Worm (Caenorhabditis elegans) whole organism, young adult: ENCODE measurements around the gene nhr-231.

Source experiments
- B0035.1 ChIP-seq: sonication (generic microtip); optimal IDR thresholded peaks from 2 replicates; lab custom pipeline; 2016; ENCODE audit warnings: missing genetic modification characterization, mild to moderate bottlenecking, missing compliant biosample characterization, missing genotype, missing genetic modification reagents
- B0261.1 ChIP-seq: sonication (generic microtip); optimal IDR thresholded peaks from 2 replicates; lab custom pipeline; 2016; ENCODE audit warnings: mild to moderate bottlenecking, missing genetic modification characterization, moderate library complexity, missing compliant biosample characterization
- C06A6.2 ChIP-seq: fragments of 200-800 bp; sonication (Bioruptor generic); conservative IDR thresholded peaks from 2 replicates; pipeline ENCODE4 v1.3.6; 2022; ENCODE audit warnings: missing genetic modification characterization, missing compliant biosample characterization
- F10E7.11 ChIP-seq: sonication (generic microtip); optimal IDR thresholded peaks from 2 replicates; lab custom pipeline; 2017; ENCODE audit warnings: mild to moderate bottlenecking, missing genetic modification characterization, moderate library complexity, missing compliant biosample characterization
- F23B12.7 ChIP-seq: sonication (generic microtip); optimal IDR thresholded peaks from 2 replicates; lab custom pipeline; 2017; ENCODE audit warnings: missing genetic modification characterization, mild to moderate bottlenecking, missing compliant biosample characterization, antibody characterized with exemption, moderate library complexity; ENCODE audit not compliant: insufficient read depth
- F49E8.2 ChIP-seq: sonication (generic microtip); optimal IDR thresholded peaks from 3 replicates; lab custom pipeline; 2017; ENCODE audit warnings: missing genetic modification characterization, mild to moderate bottlenecking, missing compliant biosample characterization, antibody characterized with exemption, moderate library complexity; ENCODE audit not compliant: insufficient read depth
- K12H6.12 ChIP-seq: fragments of 200-800 bp; sonication (Bioruptor generic); optimal IDR thresholded peaks from 2 replicates; lab custom pipeline; 2018; ENCODE audit warnings: mild to moderate bottlenecking, missing genetic modification characterization, missing compliant biosample characterization
- Y53F4B.3 ChIP-seq: fragments of 200-800 bp; sonication (Bioruptor generic); IDR thresholded peaks from 2 replicates; pipeline ENCODE4 v1.3.6; 2022; ENCODE audit warnings: missing genetic modification reagents, missing genetic modification characterization, missing compliant biosample characterization
- akir-1 ChIP-seq: fragments of 200-800 bp; sonication (Bioruptor generic); optimal IDR thresholded peaks from 2 replicates; lab custom pipeline; 2018; ENCODE audit warnings: mild to moderate bottlenecking, missing genetic modification characterization, moderate library complexity, missing compliant biosample characterization
- ceh-100 ChIP-seq: fragments of 200-800 bp; sonication (Bioruptor generic); IDR thresholded peaks from 2 replicates; pipeline ENCODE4 v1.3.6; 2022; ENCODE audit warnings: missing genetic modification reagents, missing genetic modification characterization, missing compliant biosample characterization
- ceh-40 ChIP-seq: fragments of 200-800 bp; sonication (Bioruptor generic); IDR thresholded peaks from 2 replicates; pipeline ENCODE4 v1.3.6; 2022; ENCODE audit warnings: missing genetic modification characterization, missing compliant biosample characterization
- ceh-91 ChIP-seq: fragments of 200-800 bp; sonication (Bioruptor generic); IDR thresholded peaks from 2 replicates; pipeline ENCODE4 v1.3.6; 2022; ENCODE audit warnings: missing genetic modification reagents, missing genetic modification characterization, missing compliant biosample characterization
- chd-7 ChIP-seq: sonication (generic microtip); optimal IDR thresholded peaks from 2 replicates; lab custom pipeline; 2016; ENCODE audit warnings: mild to moderate bottlenecking, missing genetic modification characterization, moderate library complexity, missing compliant biosample characterization
- efl-1 ChIP-seq: fragments of 150-350 bp; optimal IDR thresholded peaks from 2 replicates; lab custom pipeline; 2014; ENCODE audit warnings: missing biosample characterization, missing genetic modification reagents, missing genetic modification characterization
- hmg-20 ChIP-seq: fragments of 200-800 bp; sonication (Bioruptor generic); IDR thresholded peaks from 2 replicates; pipeline ENCODE4 v1.3.6; 2022; ENCODE audit warnings: missing genetic modification reagents, missing genetic modification characterization, missing compliant biosample characterization
- hrde-1 ChIP-seq: sonication (generic microtip); optimal IDR thresholded peaks from 2 replicates; lab custom pipeline; 2016; ENCODE audit warnings: missing genetic modification characterization, mild to moderate bottlenecking, missing compliant biosample characterization, moderate library complexity, missing genotype, missing genetic modification reagents, borderline replicate concordance
- lag-1 ChIP-seq: fragments of 200-800 bp; sonication (Bioruptor generic); IDR thresholded peaks from 2 replicates; pipeline ENCODE4 v1.3.6; 2022; ENCODE audit warnings: missing genetic modification reagents, missing genetic modification characterization, missing compliant biosample characterization
- let-607 ChIP-seq, 2 experiments: fragments of 200-800 bp in 1 of 2; sonication (Bioruptor generic) in 1 of 2; sonication (generic microtip) in 1 of 2; optimal IDR thresholded peaks; 2 replicates each; lab custom pipeline; 2016 to 2018; ENCODE audit warnings: mild to moderate bottlenecking in 2 of 2, missing compliant biosample characterization in 2 of 2, missing genetic modification characterization in 2 of 2, moderate library complexity in 2 of 2, missing genotype in 1 of 2
- lin-35 ChIP-seq, 3 experiments: fragments of 150-350 bp in 2 of 3; sonication (generic microtip) in 1 of 3; optimal IDR thresholded peaks; 2 replicates each; lab custom pipeline; 2014 to 2018; ENCODE audit warnings: missing biosample characterization in 3 of 3, missing genetic modification characterization in 3 of 3, missing genetic modification reagents in 3 of 3
- lsl-1 ChIP-seq: fragments of 200-800 bp; sonication (Bioruptor generic); optimal IDR thresholded peaks from 2 replicates; lab custom pipeline; 2018; ENCODE audit warnings: mild to moderate bottlenecking, missing genetic modification characterization, moderate library complexity, missing compliant biosample characterization
- mcd-1 ChIP-seq: fragments of 200-800 bp; sonication (Bioruptor generic); IDR thresholded peaks from 2 replicates; pipeline ENCODE4 v1.3.6; 2022; ENCODE audit warnings: missing genetic modification reagents, missing genetic modification characterization, missing compliant biosample characterization
- nfya-2 ChIP-seq: fragments of 200-800 bp; sonication (Bioruptor generic); IDR thresholded peaks from 2 replicates; pipeline ENCODE4 v1.3.6; 2022; ENCODE audit warnings: missing genetic modification reagents, missing genetic modification characterization, missing compliant biosample characterization
- nfyb-1 ChIP-seq: fragments of 200-800 bp; sonication (Bioruptor generic); IDR thresholded peaks from 2 replicates; pipeline ENCODE4 v1.3.6; 2022; ENCODE audit warnings: missing genetic modification reagents, missing genetic modification characterization, missing compliant biosample characterization
- pbrm-1 ChIP-seq: fragments of 200-800 bp; sonication (Bioruptor generic); IDR thresholded peaks from 2 replicates; pipeline ENCODE4 v1.3.6; 2022; ENCODE audit warnings: missing genetic modification reagents, missing genetic modification characterization, missing compliant biosample characterization
- pha-4 ChIP-seq: fragments of 150-350 bp; sonication (generic microtip); optimal IDR thresholded peaks from 2 replicates; lab custom pipeline; 2014; ENCODE audit warnings: missing biosample characterization, missing genetic modification reagents, missing genetic modification characterization
- rpc-1 ChIP-seq, 2 experiments: fragments of 150-350 bp in 1 of 2; sonication (generic microtip) in 1 of 2; optimal IDR thresholded peaks; 2 replicates each; lab custom pipeline; 2014 to 2018; ENCODE audit warnings: missing biosample characterization in 1 of 2, missing genetic modification characterization in 1 of 2, missing genetic modification reagents in 1 of 2, missing genotype in 1 of 2
- snpc-3.4 ChIP-seq: sonication (generic microtip); optimal IDR thresholded peaks from 2 replicates; lab custom pipeline; 2017; ENCODE audit warnings: missing genetic modification characterization, mild to moderate bottlenecking, missing compliant biosample characterization, antibody characterized with exemption, moderate library complexity, missing genotype, missing genetic modification reagents
- somi-1 ChIP-seq: fragments of 200-800 bp; sonication (Bioruptor generic); optimal IDR thresholded peaks from 2 replicates; lab custom pipeline; 2018; ENCODE audit warnings: mild to moderate bottlenecking, missing genetic modification characterization, missing compliant biosample characterization
- tbp1 ChIP-seq: fragments of 200-800 bp; sonication (Bioruptor generic); optimal IDR thresholded peaks from 2 replicates; lab custom pipeline; 2018; ENCODE audit warnings: mild to moderate bottlenecking, missing genetic modification characterization, missing compliant biosample characterization
- tbx-9 ChIP-seq: sonication (generic microtip); optimal IDR thresholded peaks from 2 replicates; lab custom pipeline; 2016; ENCODE audit warnings: borderline replicate concordance, missing genetic modification characterization, inconsistent platforms, missing compliant biosample characterization
- unc-130 ChIP-seq: sonication (generic microtip); optimal IDR thresholded peaks from 2 replicates; lab custom pipeline; 2016; ENCODE audit warnings: missing genetic modification reagents, missing genetic modification characterization, missing compliant biosample characterization
- unc-62 ChIP-seq: fragments of 150-350 bp; optimal IDR thresholded peaks from 2 replicates; lab custom pipeline; 2014; ENCODE audit warnings: missing biosample characterization, missing genetic modification reagents, missing genetic modification characterization
- ztf-22 ChIP-seq: fragments of 200-800 bp; sonication (Bioruptor generic); optimal IDR thresholded peaks from 2 replicates; lab custom pipeline; 2018; ENCODE audit warnings: mild to moderate bottlenecking, missing genetic modification characterization, moderate library complexity, missing compliant biosample characterization
- ztf-25 ChIP-seq: fragments of 200-800 bp; sonication (Bioruptor generic); IDR thresholded peaks from 2 replicates; pipeline ENCODE4 v1.3.6; 2022; ENCODE audit warnings: missing genetic modification reagents, missing genetic modification characterization, missing compliant biosample characterization

nhr-231 gene

ce11 chrV:18771390-18771789 is 19.4 kb upstream of the nhr-231 start, which contains the start of gene clec-256 (continued):
- no peak for TF ChIP-seq B0035.1 (tag; lab: Kevin White, UChicago)

- TF ChIP-seq hrde-1 (tag; lab: Kevin White, UChicago), result no peak
- no peak for TF ChIP-seq tbx-9
- TF ChIP-seq lsl-1 (GFP tag; lab: Kevin White, UChicago), result no peak
- TF ChIP-seq, all 124 proteins: peak for 0
Observed at ce11 chrV:18771804-18772386, 18.9 kb upstream of the nhr-231 start.

- TF ChIP-seq somi-1 (GFP tag; lab: Kevin White, UChicago) (no peak), let-607 (tag; optimal IDR thresholded peaks at IDR 0.05; lab: Kevin White, UChicago) (no peak), chd-7 (tag; lab: Kevin White, UChicago) (no peak), unc-130 (GFP tag; lab: Kevin White, UChicago) (no peak), efl-1 (no peak), F49E8.2 (no peak), hmg-20 (no peak), snpc-3.4 (tag; lab: Kevin White, UChicago) (no peak), ceh-40 (no peak), ztf-25 (no peak)
Observed at ce11 chrV:18772761-18773160, 18.0 kb upstream of the nhr-231 start, which contains the start of gene clec-257. TSS of gene clec-257 (plus strand) at chrV:18773061.

ce11 chrV:18776245-18776737 is 14.5 kb upstream of the nhr-231 start, which contains the start of gene Y17D7B.4:
TSS of gene Y17D7B.4 (minus strand) at chrV:18776687.
- TF ChIP-seq K12H6.12 (no peak), lag-1 (GFP tag; lab: Robert Waterston, UW) (no peak)

- TF ChIP-seq pha-4 (tag; lab: Kevin White, UChicago), result no peak
- TF ChIP-seq C06A6.2 (GFP tag; lab: Robert Waterston, UW), result no peak
- TF ChIP-seq nfyb-1, result no peak
- no peak for TF ChIP-seq ceh-91 (GFP tag; lab: Robert Waterston, UW)
- no peak for TF ChIP-seq F10E7.11
- peak; percentile 25 for TF ChIP-seq rpc-1 (optimal IDR thresholded peaks at IDR 0.05; lab: Kevin White, UChicago)
- peak; percentile 68 for TF ChIP-seq rpc-1 (tag; optimal IDR thresholded peaks at IDR 0.05; lab: Kevin White, UChicago)
- no peak for TF ChIP-seq akir-1
- TF ChIP-seq nfya-2 (GFP tag; lab: Robert Waterston, UW), result no peak
- no peak for TF ChIP-seq F23B12.7
- TF ChIP-seq B0261.1 (tag; lab: Kevin White, UChicago), result peak; percentile 3
- no peak for TF ChIP-seq lin-35 (GFP tag; optimal IDR thresholded peaks at IDR 0.05; lab: Kevin White, UChicago)
- TF ChIP-seq ztf-22 (GFP tag; lab: Kevin White, UChicago), result no peak
- TF ChIP-seq unc-62 (GFP tag; lab: Kevin White, UChicago), result no peak
- TF ChIP-seq pbrm-1 (GFP tag; lab: Robert Waterston, UW), result no peak
- TF ChIP-seq F49E8.2, result no peak
- no peak for TF ChIP-seq Y53F4B.3 (GFP tag; lab: Robert Waterston, UW)
- peak; percentile 73 for TF ChIP-seq tbp1 (GFP tag; lab: Kevin White, UChicago)
- TF ChIP-seq mcd-1 (GFP tag; lab: Robert Waterston, UW), result no peak
- TF ChIP-seq hrde-1 (tag; lab: Kevin White, UChicago), result no peak
- no peak for TF ChIP-seq unc-130 (GFP tag; lab: Kevin White, UChicago)
- no peak for TF ChIP-seq ceh-100 (GFP tag; lab: Robert Waterston, UW)
Observed at ce11 chrV:18780605-18781004, 10.2 kb upstream of the nhr-231 start.
